Fruit fly (Drosophila melanogaster): ENCODE data around the gene Hex-A.

Gene Hex-A

dm6 chrX:9589928-9590327, 4.5 kb downstream of the Hex-A start (continued):
- no peak for TF ChIP-seq jumu (GFP tag; optimal IDR thresholded peaks at IDR 0.05)
- TF ChIP-seq CG1602 (GFP tag; optimal IDR thresholded peaks at IDR 0.05) = no peak
- no peak for TF ChIP-seq zen (tag; optimal IDR thresholded peaks at IDR 0.05)
- TF ChIP-seq lmd (GFP tag; IDR thresholded peaks at IDR 0.05) = peak; percentile 49
- TF ChIP-seq Doc3 (GFP tag; IDR thresholded peaks at IDR 0.05; ENCODE audit: partially characterized antibody) = no peak
- peak; percentile 28 for TF ChIP-seq CG12299 (tag; optimal IDR thresholded peaks at IDR 0.05)
- no peak for TF ChIP-seq CG12942 (GFP tag; optimal IDR thresholded peaks at IDR 0.05)
- TF ChIP-seq CG12391 (tag; optimal IDR thresholded peaks at IDR 0.05) = peak; percentile 44
- TF ChIP-seq kah (GFP tag; optimal IDR thresholded peaks at IDR 0.05) = no peak
- TF ChIP-seq NK7.1 (GFP tag; optimal IDR thresholded peaks at IDR 0.05) = no peak
- no peak for TF ChIP-seq abd-A (tag; optimal IDR thresholded peaks at IDR 0.05)
- no peak for TF ChIP-seq rib (GFP tag; IDR thresholded peaks at IDR 0.05)
- TF ChIP-seq Fer1 (GFP tag; optimal IDR thresholded peaks at IDR 0.05) = peak; percentile 63
- peak; percentile 56 for TF ChIP-seq CG3281 (GFP tag; optimal IDR thresholded peaks at IDR 0.05)
- TF ChIP-seq Nf-YB (GFP tag; optimal IDR thresholded peaks at IDR 0.05) = peak; percentile 13
- peak; percentile 54; the same call in 2 of the 3 replicates for TF ChIP-seq CG11695 (GFP tag; IDR thresholded peaks at IDR 0.05)
- TF ChIP-seq Taf1 (GFP tag; IDR thresholded peaks at IDR 0.05) = no peak
- TF ChIP-seq tx (GFP tag; optimal IDR thresholded peaks at IDR 0.05) = no peak
- peak; percentile 64 for TF ChIP-seq CG13424 (tag; optimal IDR thresholded peaks at IDR 0.05)
- no peak for TF ChIP-seq CG2116 (GFP tag; optimal IDR thresholded peaks at IDR 0.05)
- TF ChIP-seq hb (GFP tag; IDR thresholded peaks at IDR 0.05; ENCODE audit: partially characterized antibody) = no peak
- no peak for TF ChIP-seq CG34224 (GFP tag; IDR thresholded peaks at IDR 0.05; ENCODE audit: partially characterized antibody)
- peak; percentile 26; the same call in 1 of the 2 replicates for TF ChIP-seq CG32772 (GFP tag; IDR thresholded peaks at IDR 0.05)
- TF ChIP-seq CG11085 (GFP tag; IDR thresholded peaks at IDR 0.05) = no peak
- peak; percentile 40 for TF ChIP-seq CG1233 (GFP tag; optimal IDR thresholded peaks at IDR 0.05)
- no peak for TF ChIP-seq pfk (GFP tag; optimal IDR thresholded peaks at IDR 0.05)
- TF ChIP-seq CG9437 (GFP tag; optimal IDR thresholded peaks at IDR 0.05) = peak; percentile 67
- TF ChIP-seq nau (GFP tag; optimal IDR thresholded peaks at IDR 0.05) = peak; percentile 4
- TF ChIP-seq CG33557 (GFP tag; optimal IDR thresholded peaks at IDR 0.05) = no peak
- TF ChIP-seq Sox102F (GFP tag; optimal IDR thresholded peaks at IDR 0.05) = peak; percentile 73
- TF ChIP-seq ato (GFP tag; IDR thresholded peaks at IDR 0.05; ENCODE audit: partially characterized antibody) = no peak
- TF ChIP-seq ewg (GFP tag; optimal IDR thresholded peaks at IDR 0.05) = peak; percentile 26
- peak; percentile 52 for TF ChIP-seq CG13296 (GFP tag; optimal IDR thresholded peaks at IDR 0.05)
- no peak for TF ChIP-seq slou (GFP tag; optimal IDR thresholded peaks at IDR 0.05)
- TF ChIP-seq pan (optimal IDR thresholded peaks at IDR 0.05) = no peak
- TF ChIP-seq pan (GFP tag; optimal IDR thresholded peaks at IDR 0.05 in 1 of 2, IDR thresholded peaks at IDR 0.05 in 1 of 2) = peak in 1 of 2 experiments; percentile 57
- TF ChIP-seq CG7786 (GFP tag; optimal IDR thresholded peaks at IDR 0.05) = no peak
- TF ChIP-seq tup (GFP tag; optimal IDR thresholded peaks at IDR 0.05) = no peak
- TF ChIP-seq CG15514 (GFP tag; optimal IDR thresholded peaks at IDR 0.05) = peak; percentile 30

dm6 chrX:9590592-9590991, 5.1 kb downstream of the Hex-A start:
- TF ChIP-seq tgo (GFP tag; IDR thresholded peaks at IDR 0.05) = 0 out of 3 replicates have a peak, but pooled peaks have one; percentile 4
- no peak for TF ChIP-seq Six4 (GFP tag; optimal IDR thresholded peaks at IDR 0.05)
- TF ChIP-seq Nf-YB (GFP tag; optimal IDR thresholded peaks at IDR 0.05) = no peak

Measured in whole organism, embryonic.